Worm (Caenorhabditis elegans) whole organism, L4 larva: ENCODE data around the gene fubl-3.

Source experiments
- F26F4.8 ChIP-seq: fragments of 200-800 bp; sonication (Bioruptor generic); conservative IDR thresholded peaks from 2 replicates; pipeline ENCODE4 v1.3.6; 2022; ENCODE audit warnings: missing genetic modification characterization, missing compliant biosample characterization
- R02D3.7 ChIP-seq: fragments of 150-350 bp; sonication (generic microtip); optimal IDR thresholded peaks from 3 replicates; lab custom pipeline; 2014; ENCODE audit warnings: missing biosample characterization, missing genetic modification characterization
- Y105C5A.15 ChIP-seq: fragments of 200-800 bp; sonication (Bioruptor generic); IDR thresholded peaks from 2 replicates; pipeline ENCODE4 v1.3.6; 2022; ENCODE audit warnings: missing genetic modification characterization, missing compliant biosample characterization
- aha-1 ChIP-seq: fragments of 150-350 bp; peaks from one replicate; lab custom pipeline; 2014; ENCODE audit warnings: missing biosample characterization, missing genetic modification characterization
- ama-1 ChIP-seq: fragments of 150-350 bp; optimal IDR thresholded peaks from 2 replicates; lab custom pipeline; 2014; ENCODE audit warnings: inconsistent platforms, mixed read lengths
- ceh-28 ChIP-seq: fragments of 150-350 bp; optimal IDR thresholded peaks from 2 replicates; lab custom pipeline; 2014; ENCODE audit warnings: missing biosample characterization, missing genetic modification reagents, missing genetic modification characterization
- ceh-44 ChIP-seq: fragments of 200-800 bp; sonication (Bioruptor generic); IDR thresholded peaks from 2 replicates; pipeline ENCODE4 v1.3.6; 2022; ENCODE audit warnings: missing genetic modification reagents, missing genetic modification characterization, missing compliant biosample characterization
- dmd-9 ChIP-seq: fragments of 200-800 bp; sonication (Bioruptor generic); IDR thresholded peaks from 2 replicates; pipeline ENCODE4 v1.3.6; 2022; ENCODE audit warnings: missing genetic modification reagents, missing genetic modification characterization, missing compliant biosample characterization
- duxl-1 ChIP-seq: sonication (generic microtip); optimal IDR thresholded peaks from 2 replicates; lab custom pipeline; 2016; ENCODE audit warnings: mild to moderate bottlenecking, missing genetic modification characterization, moderate library complexity, missing compliant biosample characterization; ENCODE audit not compliant: poor library complexity
- dve-1 ChIP-seq: sonication (generic microtip); optimal IDR thresholded peaks from 2 replicates; lab custom pipeline; 2017; ENCODE audit warnings: antibody characterized with exemption, mild to moderate bottlenecking, missing genetic modification characterization, missing compliant biosample characterization; ENCODE audit not compliant: insufficient read depth
- fos-1 ChIP-seq: fragments of 150-350 bp; optimal IDR thresholded peaks from 2 replicates; lab custom pipeline; 2014; ENCODE audit warnings: missing biosample characterization, missing genetic modification characterization
- gei-8 ChIP-seq: fragments of 200-800 bp; sonication (Bioruptor generic); optimal IDR thresholded peaks from 2 replicates; lab custom pipeline; 2018; ENCODE audit warnings: mild to moderate bottlenecking, missing genetic modification characterization, missing compliant biosample characterization
- hlh-30 ChIP-seq: sonication (generic microtip); optimal IDR thresholded peaks from 2 replicates; lab custom pipeline; 2017; ENCODE audit warnings: antibody characterized with exemption, mild to moderate bottlenecking, missing genetic modification characterization, missing compliant biosample characterization; ENCODE audit not compliant: insufficient read depth
- lin-29 ChIP-seq: fragments of 200-800 bp; sonication (Bioruptor generic); IDR thresholded peaks from 2 replicates; pipeline ENCODE4 v1.3.6; 2022; ENCODE audit warnings: missing genetic modification reagents, missing genetic modification characterization, missing compliant biosample characterization
- mdt-29 ChIP-seq: fragments of 200-800 bp; sonication (Bioruptor generic); IDR thresholded peaks from 2 replicates; pipeline ENCODE4 v1.3.6; 2022; ENCODE audit warnings: missing genetic modification reagents, missing genetic modification characterization, missing compliant biosample characterization
- mes-2 ChIP-seq: sonication (generic microtip); optimal IDR thresholded peaks from 2 replicates; lab custom pipeline; 2016; ENCODE audit warnings: missing genotype, mild to moderate bottlenecking, missing genetic modification characterization, missing compliant biosample characterization; ENCODE audit not compliant: poor library complexity, severe bottlenecking
- mxl-3 ChIP-seq: fragments of 200-800 bp; sonication (Bioruptor generic); optimal IDR thresholded peaks from 2 replicates; lab custom pipeline; 2018; ENCODE audit warnings: mild to moderate bottlenecking, missing genetic modification characterization, missing compliant biosample characterization
- nhr-102 ChIP-seq: sonication (generic microtip); optimal IDR thresholded peaks from 2 replicates; lab custom pipeline; 2016; ENCODE audit warnings: mild to moderate bottlenecking, missing genetic modification characterization, moderate library complexity, missing compliant biosample characterization
- nhr-25 ChIP-seq: sonication (generic microtip); optimal IDR thresholded peaks from 2 replicates; lab custom pipeline; 2017; ENCODE audit warnings: missing genetic modification characterization, mild to moderate bottlenecking, missing compliant biosample characterization, antibody characterized with exemption, moderate library complexity, borderline replicate concordance; ENCODE audit not compliant: insufficient read depth
- nhr-28 ChIP-seq: fragments of 150-350 bp; optimal IDR thresholded peaks from 2 replicates; lab custom pipeline; 2014; ENCODE audit warnings: missing biosample characterization, missing genetic modification characterization
- nhr-41 ChIP-seq: fragments of 200-800 bp; sonication (Bioruptor generic); IDR thresholded peaks from 2 replicates; pipeline ENCODE4 v1.3.6; 2022; ENCODE audit warnings: missing genetic modification reagents, missing genetic modification characterization, missing compliant biosample characterization
- nhr-76 ChIP-seq: fragments of 150-350 bp; optimal IDR thresholded peaks from 2 replicates; lab custom pipeline; 2014; ENCODE audit warnings: missing biosample characterization, missing genetic modification characterization
- pha-4 ChIP-seq, 2 experiments: fragments of 150-350 bp in 1 of 2; fragments of 200-800 bp in 1 of 2; sonication (Bioruptor generic) in 1 of 2; IDR thresholded peaks in 1 of 2; optimal IDR thresholded peaks in 1 of 2; 2 replicates each; pipeline versions ENCODE4 v1.3.6 to Lab custom; 2014 to 2022; ENCODE audit warnings: missing genetic modification characterization in 2 of 2, missing genetic modification reagents in 2 of 2, missing biosample characterization in 1 of 2, missing compliant biosample characterization in 1 of 2
- php-3 ChIP-seq: fragments of 200-800 bp; sonication (Bioruptor generic); IDR thresholded peaks from 2 replicates; pipeline ENCODE4 v1.3.6; 2022; ENCODE audit warnings: missing genetic modification reagents, missing genetic modification characterization, missing compliant biosample characterization
- rbr-2 ChIP-seq: sonication (generic microtip); optimal IDR thresholded peaks from 2 replicates; lab custom pipeline; 2016; ENCODE audit warnings: missing genotype, missing genetic modification characterization, missing compliant biosample characterization
- sdz-12 ChIP-seq: fragments of 200-800 bp; sonication (Bioruptor generic); optimal IDR thresholded peaks from 2 replicates; lab custom pipeline; 2018; ENCODE audit warnings: mild to moderate bottlenecking, missing genetic modification characterization, missing compliant biosample characterization
- snpc-4 ChIP-seq: fragments of 150-350 bp; optimal IDR thresholded peaks from 2 replicates; lab custom pipeline; 2014; ENCODE audit warnings: missing biosample characterization, missing genetic modification characterization
- unc-62 ChIP-seq, 3 experiments: fragments of 150-350 bp in 1 of 3; sonication (generic microtip); optimal IDR thresholded peaks in 2 of 3; peaks in 1 of 3; 1 replicate in 1 of 3; 2 replicates in 2 of 3; lab custom pipeline; 2014 to 2017; ENCODE audit warnings: missing biosample characterization in 3 of 3, missing genetic modification characterization in 3 of 3, missing genetic modification reagents in 3 of 3, missing genotype in 1 of 3
- vab-7 ChIP-seq: fragments of 200-800 bp; sonication (Bioruptor generic); IDR thresholded peaks from 2 replicates; pipeline ENCODE4 v1.3.6; 2022; ENCODE audit warnings: missing genetic modification reagents, missing genetic modification characterization, missing compliant biosample characterization
- zfp-2 ChIP-seq: sonication (generic microtip); optimal IDR thresholded peaks from 2 replicates; lab custom pipeline; 2016; ENCODE audit warnings: mild to moderate bottlenecking, missing genetic modification characterization, missing compliant biosample characterization
- ztf-11 ChIP-seq: fragments of 150-350 bp; optimal IDR thresholded peaks from 2 replicates; lab custom pipeline; 2014; ENCODE audit warnings: missing biosample characterization, missing genetic modification characterization

fubl-3 gene

ce11 chrX:17401264-17401663 is 33.0 kb upstream of the fubl-3 start, which contains the start of gene F11C7.6:
TSS of gene F11C7.6 (plus strand) at chrX:17401564.
- TF ChIP-seq nhr-102 (tag; lab: Kevin White, UChicago): no peak
- peak; percentile 36 for TF ChIP-seq dve-1 (tag; lab: Kevin White, UChicago)
- peak in 1 of 2 experiments; percentile 49 for TF ChIP-seq unc-62 (GFP tag; optimal IDR thresholded peaks at IDR 0.05 in 1 of 2; lab: Kevin White, UChicago)
- TF ChIP-seq unc-62 (tag; optimal IDR thresholded peaks at IDR 0.05; lab: Kevin White, UChicago): no peak
- peak; percentile 42; the same call in 1 of the 2 replicates for TF ChIP-seq php-3

ce11 chrX:17403058-17403457 is 31.2 kb upstream of the fubl-3 start:
- TF ChIP-seq F26F4.8 (GFP tag; lab: Robert Waterston, UW) (no peak), nhr-25 (tag; lab: Kevin White, UChicago) (no peak), vab-7 (GFP tag; lab: Robert Waterston, UW) (no peak), unc-62 (GFP tag; optimal IDR thresholded peaks at IDR 0.05 in 1 of 2; lab: Kevin White, UChicago) (peak in 1 of 2 experiments; percentile 91), unc-62 (tag; optimal IDR thresholded peaks at IDR 0.05; lab: Kevin White, UChicago) (no peak), mdt-29 (GFP tag; lab: Robert Waterston, UW) (no peak), ztf-11 (tag; lab: Kevin White, UChicago) (no peak)

DNA sequence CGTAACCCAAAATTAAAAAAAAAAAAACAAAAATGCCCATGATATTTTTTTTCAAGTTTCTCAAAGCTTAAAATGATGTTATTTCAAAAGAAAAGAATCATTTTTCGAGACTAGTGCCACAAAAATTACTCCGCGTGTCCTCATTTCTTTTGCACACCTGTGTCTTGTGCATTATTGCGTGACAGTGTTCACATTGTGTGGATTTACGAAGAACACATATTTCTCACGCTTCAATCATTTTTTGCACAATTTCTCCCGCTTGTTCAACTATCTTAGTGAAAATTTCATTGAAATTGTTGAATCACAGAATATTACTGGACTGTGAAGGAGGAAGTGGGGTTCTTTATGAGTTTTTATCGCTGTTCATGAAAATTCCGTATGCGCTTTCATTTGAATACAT is 25.4 kb upstream of the fubl-3 start:
- no peak for TF ChIP-seq nhr-76
- no peak for TF ChIP-seq fos-1
- peak; percentile 1 for TF ChIP-seq hlh-30 (tag; lab: Kevin White, UChicago)
- no peak for TF ChIP-seq mxl-3 (GFP tag; lab: Kevin White, UChicago)
- TF ChIP-seq snpc-4 (tag; lab: Kevin White, UChicago): no peak
- TF ChIP-seq zfp-2 (tag; lab: Kevin White, UChicago): no peak
- TF ChIP-seq R02D3.7: peak; percentile 59
- peak; percentile 7 for TF ChIP-seq mes-2 (tag; lab: Kevin White, UChicago)
- no peak for TF ChIP-seq sdz-12
- no peak for TF ChIP-seq pha-4 (GFP tag; IDR thresholded peaks at IDR 0.05; lab: Robert Waterston, UW)
- TF ChIP-seq pha-4 (tag; optimal IDR thresholded peaks at IDR 0.05; lab: Kevin White, UChicago): no peak

DNA sequence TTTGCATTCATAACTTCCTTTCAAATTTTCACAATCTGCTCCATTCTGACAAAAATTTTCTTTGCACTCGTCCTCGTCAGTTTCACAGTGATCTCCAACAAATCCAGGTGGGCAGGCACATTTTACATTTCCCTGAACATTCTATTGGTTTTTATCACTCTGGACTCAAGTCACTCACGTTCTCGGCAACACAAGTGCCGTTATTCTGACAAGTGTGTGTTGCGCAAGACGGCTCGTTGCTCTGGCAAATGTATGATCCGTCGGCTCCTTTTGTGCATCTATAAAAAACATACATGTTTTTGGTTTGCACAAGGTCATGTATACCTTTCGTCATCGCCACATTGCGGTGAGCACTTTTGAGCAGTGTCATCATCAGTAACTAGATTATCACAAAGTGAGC is 21.6 kb upstream of the fubl-3 start:
- TF ChIP-seq unc-62 (GFP tag; optimal IDR thresholded peaks at IDR 0.05 in 1 of 2; lab: Kevin White, UChicago) (peak in 1 of 2 experiments; percentile 10), unc-62 (tag; optimal IDR thresholded peaks at IDR 0.05; lab: Kevin White, UChicago) (no peak), ceh-28 (tag; lab: Kevin White, UChicago) (no peak), dmd-9 (GFP tag; lab: Robert Waterston, UW) (no peak)

DNA sequence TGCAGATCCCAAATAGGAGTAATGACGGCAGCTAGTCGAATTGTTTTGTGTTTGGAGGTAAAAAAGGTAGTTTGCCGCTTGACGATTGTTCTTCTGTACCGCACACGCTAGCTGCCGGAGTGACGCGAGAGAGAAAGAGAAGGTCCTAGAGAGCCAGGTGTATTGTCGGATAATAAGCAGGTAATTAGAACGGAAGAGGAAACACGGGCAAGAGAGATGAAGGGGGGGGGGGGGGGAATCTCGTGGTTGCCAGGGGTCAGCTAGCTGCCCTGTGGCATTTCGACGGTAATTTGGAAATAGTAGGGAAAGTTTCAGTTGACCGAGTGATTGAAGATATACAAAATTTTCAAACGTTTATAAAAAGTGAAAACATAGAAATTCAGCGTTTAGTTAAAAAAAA is 20.4 kb upstream of the fubl-3 start, which contains the start of gene crb-1:
Gene crb-1 (minus strand): TSS at position 147 of the 400 bp plus-strand sequence.
- TF ChIP-seq ama-1 (lab: Kevin White, UChicago) (no peak), Y105C5A.15 (GFP tag; lab: Robert Waterston, UW) (no peak), rbr-2 (no peak), nhr-41 (GFP tag; lab: Robert Waterston, UW) (no peak)

- TF ChIP-seq nhr-28 (tag; lab: Kevin White, UChicago): peak; percentile 16
- no peak for TF ChIP-seq ceh-44 (GFP tag; lab: Robert Waterston, UW)
- TF ChIP-seq gei-8: no peak
- no peak for TF ChIP-seq duxl-1 (tag; lab: Kevin White, UChicago)
- peak; percentile 16 for TF ChIP-seq hlh-30 (tag; lab: Kevin White, UChicago)
- TF ChIP-seq lin-29 (GFP tag; lab: Robert Waterston, UW): no peak
- peak; percentile 17 for TF ChIP-seq aha-1 (tag; lab: Kevin White, UChicago)
These were observed 16.7 kb upstream of the fubl-3 start for ce11 chrX:17417505-17418004.
